Comparison of ENCODE assay signal across 5 worm cellular contexts in genomic region chrV:4777388-4777986, ce11.
TF ChIP-seq lines count a peak whose summit lies in the region.

TSS of gene C18G1.1 (plus strand) at chrV:4777960.

TF ChIP-seq in whole organism, L1 larva, 84 proteins besides CTCF, POLR2A, EP300 and RAD21 (continues in another document):
- TF ChIP-seq alr-1 (tag; optimal IDR thresholded peaks at IDR 0.05; lab: Kevin White, UChicago; ENCODE audit: borderline replicate concordance) = no peak
- TF ChIP-seq blmp-1 (tag; optimal IDR thresholded peaks at IDR 0.05; lab: Kevin White, UChicago) = no peak
- TF ChIP-seq nhr-71 (tag; optimal IDR thresholded peaks at IDR 0.05; lab: Kevin White, UChicago) = peak; percentile 50
- peak in 1 of 2 experiments; percentile 26 for TF ChIP-seq lsy-2 (tag; optimal IDR thresholded peaks at IDR 0.05; lab: Kevin White, UChicago)
- no peak for TF ChIP-seq nhr-77 (tag; optimal IDR thresholded peaks at IDR 0.05; lab: Kevin White, UChicago)
- no peak for TF ChIP-seq nhr-20 (tag; optimal IDR thresholded peaks at IDR 0.05; lab: Kevin White, UChicago)
- no peak for TF ChIP-seq hlh-4 (tag; optimal IDR thresholded peaks at IDR 0.05; lab: Kevin White, UChicago)
- TF ChIP-seq unc-98 (GFP tag; IDR thresholded peaks at IDR 0.05; lab: Robert Waterston, UW) = no peak
- TF ChIP-seq lin-13 (GFP tag; optimal IDR thresholded peaks at IDR 0.05; lab: Kevin White, UChicago) = no peak
- TF ChIP-seq nhr-19 (GFP tag; conservative IDR thresholded peaks at IDR 0.05; lab: Robert Waterston, UW) = no peak
- TF ChIP-seq hlh-17 (GFP tag; optimal IDR thresholded peaks at IDR 0.05; lab: Kevin White, UChicago; ENCODE audit: borderline replicate concordance) = no peak
- TF ChIP-seq sup-37 (GFP tag; optimal IDR thresholded peaks at IDR 0.05; lab: Kevin White, UChicago) = no peak
- TF ChIP-seq nhr-237 (tag; optimal IDR thresholded peaks at IDR 0.05; lab: Kevin White, UChicago) = no peak
- TF ChIP-seq mdl-1 (tag; optimal IDR thresholded peaks at IDR 0.05; lab: Kevin White, UChicago) = no peak
- peak; percentile 27 for TF ChIP-seq unc-130 (tag; optimal IDR thresholded peaks at IDR 0.05; lab: Kevin White, UChicago)
- TF ChIP-seq efl-3 (GFP tag; optimal IDR thresholded peaks at IDR 0.05; lab: Kevin White, UChicago) = no peak
- TF ChIP-seq ceh-88 (GFP tag; IDR thresholded peaks at IDR 0.05; lab: Robert Waterston, UW) = no peak
- TF ChIP-seq F16B12.6 (tag; optimal IDR thresholded peaks at IDR 0.05; lab: Kevin White, UChicago) = no peak
- peak; percentile 59 for TF ChIP-seq rnt-1 (tag; optimal IDR thresholded peaks at IDR 0.05; lab: Kevin White, UChicago)

TF ChIP-seq in whole organism, L2 larva, 48 proteins besides CTCF, POLR2A, EP300 and RAD21:
- TF ChIP-seq nhr-129 (tag; optimal IDR thresholded peaks at IDR 0.05; lab: Kevin White, UChicago) (peak; percentile 68), F13H6.1 (tag; optimal IDR thresholded peaks at IDR 0.05; lab: Kevin White, UChicago) (peak; percentile 11), egl-27 (tag; optimal IDR thresholded peaks at IDR 0.05; lab: Kevin White, UChicago) (no peak), ztf-1 (GFP tag; conservative IDR thresholded peaks at IDR 0.05; lab: Robert Waterston, UW) (no peak), ama-1 (optimal IDR thresholded peaks at IDR 0.05; lab: Kevin White, UChicago) (no peak), unc-62 (GFP tag; optimal IDR thresholded peaks at IDR 0.05; lab: Kevin White, UChicago) (no peak), nhr-10 (tag; optimal IDR thresholded peaks at IDR 0.05; lab: Kevin White, UChicago) (no peak), sma-9 (GFP tag; optimal IDR thresholded peaks at IDR 0.05; lab: Kevin White, UChicago) (peak; percentile 33), sma-9 (tag; optimal IDR thresholded peaks at IDR 0.05; lab: Kevin White, UChicago) (no peak), mbf-1 (tag; optimal IDR thresholded peaks at IDR 0.05; lab: Kevin White, UChicago) (no peak), sem-4 (tag; optimal IDR thresholded peaks at IDR 0.05; lab: Kevin White, UChicago) (no peak)

TF ChIP-seq in whole organism, L3 larva, 47 proteins besides CTCF, POLR2A, EP300 and RAD21:
- TF ChIP-seq R02D3.7 (tag; optimal IDR thresholded peaks at IDR 0.05; lab: Kevin White, UChicago) (no peak), ceh-9 (tag; optimal IDR thresholded peaks at IDR 0.05; lab: Kevin White, UChicago) (no peak), ZK546.5 (tag; optimal IDR thresholded peaks at IDR 0.05; lab: Kevin White, UChicago) (no peak), egl-5 (tag; optimal IDR thresholded peaks at IDR 0.05; lab: Kevin White, UChicago) (peak; percentile 37), nfya-1 (tag; optimal IDR thresholded peaks at IDR 0.05; lab: Kevin White, UChicago; ENCODE audit: insufficient read depth) (no peak), nhr-11 (tag; optimal IDR thresholded peaks at IDR 0.05; lab: Kevin White, UChicago) (no peak), fos-1 (tag; optimal IDR thresholded peaks at IDR 0.05; lab: Kevin White, UChicago) (no peak)
TF ChIP-seq in whole organism, L3 larva: peak in this region for 1.

TF ChIP-seq in whole organism, late embryonic, 69 proteins besides CTCF, POLR2A, EP300 and RAD21:
- TF ChIP-seq unc-55 (GFP tag; optimal IDR thresholded peaks at IDR 0.05; lab: Kevin White, UChicago) (peak; percentile 92), elt-2 (tag; optimal IDR thresholded peaks at IDR 0.05; lab: Kevin White, UChicago) (no peak), rnt-1 (tag; optimal IDR thresholded peaks at IDR 0.05; lab: Kevin White, UChicago) (peak; percentile 44), tbx-7 (tag; optimal IDR thresholded peaks at IDR 0.05; lab: Kevin White, UChicago) (no peak), hlh-30 (tag; optimal IDR thresholded peaks at IDR 0.05; lab: Kevin White, UChicago; ENCODE audit: insufficient read depth) (no peak), zip-5 (tag; optimal IDR thresholded peaks at IDR 0.05; lab: Kevin White, UChicago) (no peak), ceh-18 (tag; optimal IDR thresholded peaks at IDR 0.05; lab: Kevin White, UChicago) (peak; percentile 66), ceh-24 (tag; optimal IDR thresholded peaks at IDR 0.05; lab: Kevin White, UChicago) (no peak), tbx-2 (tag; optimal IDR thresholded peaks at IDR 0.05; lab: Kevin White, UChicago) (no peak), ref-2 (tag; optimal IDR thresholded peaks at IDR 0.05; lab: Kevin White, UChicago) (no peak), pat-9 (tag; optimal IDR thresholded peaks at IDR 0.05; lab: Kevin White, UChicago) (no peak), dmd-4 (tag; optimal IDR thresholded peaks at IDR 0.05; lab: Kevin White, UChicago; ENCODE audit: borderline replicate concordance) (no peak)

TF ChIP-seq in whole organism, mixed stage, embryonic, 35 proteins besides CTCF, POLR2A, EP300 and RAD21:
- TF ChIP-seq unc-62 (GFP tag; optimal IDR thresholded peaks at IDR 0.05; lab: Kevin White, UChicago) = peak; percentile 99
- TF ChIP-seq blmp-1 (tag; optimal IDR thresholded peaks at IDR 0.05; lab: Kevin White, UChicago) = no peak
- peak; percentile 26 for TF ChIP-seq unc-120 (tag; optimal IDR thresholded peaks at IDR 0.05; lab: Kevin White, UChicago; ENCODE audit: poor library complexity, severe bottlenecking)
- peak; percentile 89 for TF ChIP-seq hlh-1 (tag; optimal IDR thresholded peaks at IDR 0.05; lab: Kevin White, UChicago)
- no peak for TF ChIP-seq nhr-76 (tag; optimal IDR thresholded peaks at IDR 0.05; lab: Kevin White, UChicago)
- no peak for TF ChIP-seq mls-2 (tag; optimal IDR thresholded peaks at IDR 0.05; lab: Kevin White, UChicago)
- TF ChIP-seq ces-1 (GFP tag; optimal IDR thresholded peaks at IDR 0.05; lab: Kevin White, UChicago) = no peak
- TF ChIP-seq bed-3 (GFP tag; optimal IDR thresholded peaks at IDR 0.05; lab: Kevin White, UChicago) = no peak
- TF ChIP-seq ceh-39 (tag; optimal IDR thresholded peaks at IDR 0.05; lab: Kevin White, UChicago) = no peak
- no peak for TF ChIP-seq M03D4.4 (tag; optimal IDR thresholded peaks at IDR 0.05; lab: Kevin White, UChicago)
- TF ChIP-seq nhr-2 (tag; optimal IDR thresholded peaks at IDR 0.05; lab: Kevin White, UChicago) = no peak
- TF ChIP-seq pha-4 (tag; optimal IDR thresholded peaks at IDR 0.05; lab: Kevin White, UChicago) = no peak
- no peak for TF ChIP-seq zip-8 (tag; optimal IDR thresholded peaks at IDR 0.05; lab: Kevin White, UChicago)
- TF ChIP-seq nhr-12 (tag; optimal IDR thresholded peaks at IDR 0.05; lab: Kevin White, UChicago) = no peak

Comparison
In these comparisons a context has a peak if more than half of its experiments do, and no peak if none do; other contexts are left out.
1. Of the 10 proteins assayed by ChIP-seq in both whole organism, L1 larva and whole organism, late embryonic: peak only in whole organism, L1 larva: none; only in whole organism, late embryonic: none; in both: rnt-1; in neither: 9.